Worm (Caenorhabditis elegans) whole organism, mixed stage, embryonic: Measurements from ENCODE around the gene B0303.14.

Experiments
- M03D4.4 ChIP-seq: sonication (generic microtip); optimal IDR thresholded peaks from 2 replicates; lab custom pipeline; 2017; ENCODE audit warnings: mild to moderate bottlenecking, missing genetic modification characterization, missing compliant biosample characterization
- bed-3 ChIP-seq: fragments of 200-800 bp; sonication (Bioruptor generic); optimal IDR thresholded peaks from 3 replicates; lab custom pipeline; 2018; ENCODE audit warnings: mild to moderate bottlenecking, missing genetic modification characterization, moderate library complexity, missing compliant biosample characterization
- blmp-1 ChIP-seq: fragments of 150-350 bp; optimal IDR thresholded peaks from 2 replicates; lab custom pipeline; 2014; ENCODE audit warnings: missing biosample characterization, missing genetic modification characterization
- ceh-39 ChIP-seq: fragments of 150-350 bp; optimal IDR thresholded peaks from 2 replicates; lab custom pipeline; 2014; ENCODE audit warnings: missing biosample characterization, missing genetic modification characterization
- ceh-43 ChIP-seq: fragments of 200-800 bp; sonication (Bioruptor generic); optimal IDR thresholded peaks from 2 replicates; lab custom pipeline; 2018; ENCODE audit warnings: mild to moderate bottlenecking, missing genetic modification characterization, moderate library complexity, missing compliant biosample characterization
- ceh-83 ChIP-seq: fragments of 200-800 bp; sonication (Bioruptor generic); optimal IDR thresholded peaks from 2 replicates; lab custom pipeline; 2018; ENCODE audit warnings: mild to moderate bottlenecking, missing genetic modification characterization, missing compliant biosample characterization
- cnd-1 ChIP-seq: fragments of 200-800 bp; sonication (Bioruptor generic); optimal IDR thresholded peaks from 2 replicates; lab custom pipeline; 2018; ENCODE audit warnings: mild to moderate bottlenecking, missing genetic modification characterization, missing compliant biosample characterization
- drap-1 ChIP-seq: fragments of 200-800 bp; sonication (Bioruptor generic); optimal IDR thresholded peaks from 3 replicates; lab custom pipeline; 2018; ENCODE audit warnings: mild to moderate bottlenecking, missing genetic modification characterization, missing compliant biosample characterization
- elt-1 ChIP-seq: sonication (generic microtip); optimal IDR thresholded peaks from 2 replicates; lab custom pipeline; 2017; ENCODE audit warnings: missing genetic modification characterization, mild to moderate bottlenecking, missing compliant biosample characterization, antibody characterized with exemption, moderate library complexity, borderline replicate concordance; ENCODE audit not compliant: insufficient read depth
- flh-1 ChIP-seq: fragments of 200-800 bp; sonication (Bioruptor generic); optimal IDR thresholded peaks from 2 replicates; lab custom pipeline; 2018; ENCODE audit warnings: mild to moderate bottlenecking, missing genetic modification characterization, moderate library complexity, missing compliant biosample characterization
- ham-2 ChIP-seq: fragments of 200-800 bp; sonication (Bioruptor generic); optimal IDR thresholded peaks from 2 replicates; lab custom pipeline; 2018; ENCODE audit warnings: mild to moderate bottlenecking, missing genetic modification characterization, missing compliant biosample characterization
- hlh-1 ChIP-seq: fragments of 150-350 bp; optimal IDR thresholded peaks from 2 replicates; lab custom pipeline; 2014; ENCODE audit warnings: missing biosample characterization, missing genetic modification reagents, missing genetic modification characterization
- lin-13 ChIP-seq: fragments of 150-350 bp; optimal IDR thresholded peaks from 2 replicates; lab custom pipeline; 2014; ENCODE audit warnings: missing biosample characterization, missing genetic modification characterization
- lin-32 ChIP-seq: fragments of 200-800 bp; sonication (Bioruptor generic); optimal IDR thresholded peaks from 2 replicates; lab custom pipeline; 2018; ENCODE audit warnings: mild to moderate bottlenecking, missing genetic modification characterization, missing compliant biosample characterization
- lsy-2 ChIP-seq: fragments of 150-350 bp; optimal IDR thresholded peaks from 2 replicates; lab custom pipeline; 2014; ENCODE audit warnings: missing biosample characterization, missing genetic modification characterization
- mab-5 ChIP-seq: fragments of 150-350 bp; optimal IDR thresholded peaks from 2 replicates; lab custom pipeline; 2014; ENCODE audit warnings: missing biosample characterization, missing genetic modification characterization
- mep-1 ChIP-seq: fragments of 150-350 bp; optimal IDR thresholded peaks from 2 replicates; lab custom pipeline; 2017; ENCODE audit warnings: missing biosample characterization, missing genetic modification reagents, missing genetic modification characterization, inconsistent platforms
- mls-2 ChIP-seq: sonication (generic microtip); optimal IDR thresholded peaks from 2 replicates; lab custom pipeline; 2016; ENCODE audit warnings: mild to moderate bottlenecking, missing genetic modification characterization, moderate library complexity, missing compliant biosample characterization
- nhr-12 ChIP-seq: fragments of 150-350 bp; optimal IDR thresholded peaks from 2 replicates; lab custom pipeline; 2014; ENCODE audit warnings: missing biosample characterization, missing genetic modification characterization
- nhr-2 ChIP-seq: fragments of 150-350 bp; optimal IDR thresholded peaks from 2 replicates; lab custom pipeline; 2014; ENCODE audit warnings: missing biosample characterization, missing genetic modification characterization
- nhr-237 ChIP-seq: fragments of 150-350 bp; optimal IDR thresholded peaks from 2 replicates; lab custom pipeline; 2014; ENCODE audit warnings: missing biosample characterization, missing genetic modification characterization
- nhr-28 ChIP-seq: fragments of 150-350 bp; optimal IDR thresholded peaks from 2 replicates; lab custom pipeline; 2014; ENCODE audit warnings: missing biosample characterization, missing genetic modification characterization
- nhr-76 ChIP-seq: sonication (generic microtip); optimal IDR thresholded peaks from 2 replicates; lab custom pipeline; 2017; ENCODE audit warnings: missing biosample characterization, missing genetic modification characterization
- pha-4 ChIP-seq: fragments of 150-350 bp; optimal IDR thresholded peaks from 2 replicates; lab custom pipeline; 2018; ENCODE audit warnings: missing biosample characterization, missing genetic modification reagents, missing genetic modification characterization
- sem-2 ChIP-seq: fragments of 200-800 bp; sonication (Bioruptor generic); optimal IDR thresholded peaks from 2 replicates; lab custom pipeline; 2018; ENCODE audit warnings: mild to moderate bottlenecking, missing genetic modification characterization, missing compliant biosample characterization
- snpc-4 ChIP-seq: fragments of 150-350 bp; optimal IDR thresholded peaks from 2 replicates; lab custom pipeline; 2014; ENCODE audit warnings: missing biosample characterization, missing genetic modification characterization
- sptf-1 ChIP-seq: sonication (generic microtip); optimal IDR thresholded peaks from 2 replicates; lab custom pipeline; 2017; ENCODE audit warnings: mild to moderate bottlenecking, missing genetic modification characterization, moderate library complexity, missing compliant biosample characterization
- unc-120 ChIP-seq: sonication (generic microtip); optimal IDR thresholded peaks from 2 replicates; lab custom pipeline; 2017; ENCODE audit warnings: missing genetic modification characterization, missing compliant biosample characterization; ENCODE audit not compliant: poor library complexity, severe bottlenecking
- unc-39 ChIP-seq: fragments of 150-350 bp; optimal IDR thresholded peaks from 2 replicates; lab custom pipeline; 2014; ENCODE audit warnings: missing biosample characterization, missing genetic modification characterization
- unc-62 ChIP-seq: fragments of 150-350 bp; optimal IDR thresholded peaks from 2 replicates; lab custom pipeline; 2014; ENCODE audit warnings: missing biosample characterization, missing genetic modification reagents, missing genetic modification characterization
- zip-8 ChIP-seq: fragments of 150-350 bp; optimal IDR thresholded peaks from 2 replicates; lab custom pipeline; 2014; ENCODE audit warnings: missing biosample characterization, missing genetic modification characterization
- ztf-11 ChIP-seq: fragments of 150-350 bp; optimal IDR thresholded peaks from 2 replicates; lab custom pipeline; 2014; ENCODE audit warnings: missing biosample characterization, missing genetic modification characterization

Gene B0303.14

DNA sequence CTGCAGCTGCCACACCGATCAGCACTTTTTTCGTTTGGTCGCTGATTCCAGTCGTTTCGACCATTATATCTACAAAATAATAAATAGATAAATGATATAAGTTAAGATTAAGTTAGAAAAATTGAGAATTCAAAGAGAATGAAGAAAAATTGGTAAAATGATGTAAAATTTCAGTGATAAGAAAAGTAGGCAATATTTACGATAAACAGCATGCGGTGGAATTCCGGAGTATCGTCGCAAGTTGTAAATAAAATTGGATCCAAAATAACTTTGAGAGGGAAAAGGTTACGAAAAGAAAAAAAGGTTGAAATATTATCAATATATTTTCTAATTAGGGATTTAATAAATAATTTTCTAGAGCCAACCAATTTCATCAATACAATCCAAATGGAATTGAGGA lies 38.7 kb upstream of the B0303.14 start, which contains the start of gene tomm-70:
Gene tomm-70 (minus strand): TSS at position 69 of the 400 bp plus-strand sequence.
- TF ChIP-seq sem-2 (GFP tag; lab: Kevin White, UChicago): no peak
- no peak for TF ChIP-seq lin-32 (GFP tag; lab: Kevin White, UChicago)
- no peak for TF ChIP-seq sptf-1 (tag; lab: Kevin White, UChicago)
- TF ChIP-seq hlh-1 (tag; lab: Kevin White, UChicago): no peak
- TF ChIP-seq blmp-1 (tag; lab: Kevin White, UChicago): no peak
- no peak for TF ChIP-seq ztf-11
- TF ChIP-seq snpc-4 (tag; lab: Kevin White, UChicago): no peak
- TF ChIP-seq mls-2 (tag; lab: Kevin White, UChicago): no peak

DNA sequence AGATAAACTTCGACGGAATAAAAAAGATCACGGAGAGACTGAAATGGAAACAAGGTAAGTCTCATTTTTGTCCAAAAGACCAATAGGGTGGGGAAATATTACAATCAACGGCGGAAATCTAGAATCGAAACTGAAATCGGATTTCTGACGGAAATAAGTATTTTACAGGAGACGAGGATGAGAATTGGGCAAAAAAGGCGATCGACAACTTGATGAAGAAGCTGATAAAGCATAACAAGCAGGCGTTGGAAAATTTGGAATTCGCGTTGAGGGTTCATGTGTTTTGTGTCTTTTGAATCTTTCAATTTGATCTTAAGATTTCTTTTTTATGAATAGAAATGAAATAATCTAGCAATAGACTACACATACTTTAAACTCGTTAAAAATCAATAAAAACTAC lies 34.6 kb upstream of the B0303.14 start, which contains the start of gene ugtp-1:
Gene ugtp-1 (minus strand): TSS at position 101 of the 400 bp plus-strand sequence.
- TF ChIP-seq elt-1 (tag; lab: Kevin White, UChicago) (peak; percentile 1), hlh-1 (tag; lab: Kevin White, UChicago) (no peak)

DNA sequence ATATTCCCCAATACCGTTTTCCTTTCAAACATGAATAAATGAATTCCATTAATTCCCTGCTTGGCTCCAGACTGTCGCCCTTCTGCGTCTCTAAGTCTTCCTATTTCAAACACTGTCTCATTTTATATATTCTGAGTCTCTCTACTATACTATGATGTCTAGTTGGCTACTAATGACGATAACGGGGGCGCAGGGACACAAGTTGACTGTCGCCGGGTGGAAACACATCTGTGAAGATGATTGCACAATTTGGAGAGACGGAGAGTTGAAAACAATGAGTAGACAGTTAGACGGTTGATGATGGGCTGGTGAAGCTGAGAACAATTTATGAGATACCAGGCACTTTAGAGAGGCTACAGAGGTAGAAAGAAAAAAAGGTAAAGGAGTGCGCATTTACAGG lies 33.5 kb upstream of the B0303.14 start, which contains the start of gene sma-2:
Gene sma-2 (plus strand): TSS at position 194 of the 400 bp plus-strand sequence.
- no peak for TF ChIP-seq nhr-76
- TF ChIP-seq unc-39: no peak
- no peak for TF ChIP-seq hlh-1 (tag; lab: Kevin White, UChicago)
- TF ChIP-seq zip-8 (tag; lab: Kevin White, UChicago): no peak
- TF ChIP-seq cnd-1 (tag; lab: Kevin White, UChicago): no peak
- no peak for TF ChIP-seq unc-120 (tag; lab: Kevin White, UChicago)
- TF ChIP-seq pha-4 (tag; lab: Kevin White, UChicago): peak; percentile 50
- TF ChIP-seq ceh-83 (GFP tag; lab: Kevin White, UChicago): no peak
- no peak for TF ChIP-seq unc-62 (GFP tag; lab: Kevin White, UChicago)
- TF ChIP-seq mep-1: no peak
- no peak for TF ChIP-seq elt-1 (tag; lab: Kevin White, UChicago)
- no peak for TF ChIP-seq mab-5 (tag; lab: Kevin White, UChicago)
- no peak for TF ChIP-seq ham-2 (GFP tag; lab: Kevin White, UChicago)
- no peak for TF ChIP-seq mls-2 (tag; lab: Kevin White, UChicago)
- TF ChIP-seq nhr-237 (tag; lab: Kevin White, UChicago): peak; percentile 7
- no peak for TF ChIP-seq drap-1 (GFP tag; lab: Kevin White, UChicago)

DNA sequence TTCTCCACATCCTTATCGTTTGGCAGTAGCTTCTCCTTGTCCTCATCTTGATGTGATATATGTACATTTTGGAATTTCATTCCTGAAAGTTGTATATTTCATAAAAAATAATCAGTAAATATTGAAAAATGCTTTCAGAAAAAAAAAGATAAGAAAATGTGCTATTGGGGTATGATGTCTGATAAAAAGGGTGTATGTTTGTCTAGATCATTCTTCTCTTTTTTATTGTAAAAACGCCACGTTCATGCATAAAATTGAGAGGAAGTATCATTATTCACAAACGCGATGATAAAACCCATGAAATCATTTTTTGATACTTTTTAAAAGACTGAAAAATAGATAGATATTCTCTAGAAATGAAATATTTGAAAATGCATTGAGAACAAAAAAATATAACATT lies 32.6 kb upstream of the B0303.14 start:
- TF ChIP-seq pha-4 (tag; lab: Kevin White, UChicago) (no peak), ceh-39 (tag; lab: Kevin White, UChicago) (no peak), ceh-83 (GFP tag; lab: Kevin White, UChicago) (no peak), ham-2 (GFP tag; lab: Kevin White, UChicago) (no peak), blmp-1 (tag; lab: Kevin White, UChicago) (no peak), M03D4.4 (tag; lab: Kevin White, UChicago) (no peak), cnd-1 (tag; lab: Kevin White, UChicago) (no peak), nhr-2 (tag; lab: Kevin White, UChicago) (no peak), nhr-28 (tag; lab: Kevin White, UChicago) (no peak), snpc-4 (tag; lab: Kevin White, UChicago) (no peak), lin-32 (GFP tag; lab: Kevin White, UChicago) (no peak), ceh-43 (no peak), nhr-12 (tag; lab: Kevin White, UChicago) (no peak)

DNA sequence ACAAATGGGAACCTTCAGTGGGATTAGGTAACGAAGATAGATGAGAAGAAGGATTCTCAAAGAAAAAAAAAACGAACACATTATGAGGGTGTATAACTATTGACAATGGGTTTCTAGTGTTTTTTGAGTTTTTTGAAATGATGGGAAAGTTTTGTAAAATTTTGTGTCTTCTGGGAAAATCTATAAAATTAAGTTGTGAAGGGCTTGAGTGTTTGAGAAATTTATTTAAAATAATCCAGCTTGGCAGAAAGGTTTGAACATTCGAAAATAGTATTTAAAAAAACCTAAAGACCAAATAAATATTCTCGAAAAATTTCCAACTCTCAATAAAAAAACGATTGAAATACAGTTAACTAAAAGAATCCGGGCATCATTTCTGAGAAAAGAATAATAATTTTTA lies 29.2 kb upstream of the B0303.14 start:
- TF ChIP-seq nhr-76 (no peak), bed-3 (GFP tag; lab: Kevin White, UChicago) (no peak), ztf-11 (no peak), cnd-1 (tag; lab: Kevin White, UChicago) (no peak), hlh-1 (tag; lab: Kevin White, UChicago) (no peak), flh-1 (GFP tag; lab: Kevin White, UChicago) (no peak), sem-2 (GFP tag; lab: Kevin White, UChicago) (no peak), lin-13 (tag; lab: Kevin White, UChicago) (no peak), lsy-2 (tag; lab: Kevin White, UChicago) (no peak), unc-62 (GFP tag; lab: Kevin White, UChicago) (no peak)
